Fruit fly (Drosophila melanogaster): Measurements from ENCODE around the gene CG10038.

dm6 chr3R:12386965-12387364 is 36.5 kb upstream of the CG10038 start, which contains the start of gene CG33098:
- TF ChIP-seq Snoo (tag; optimal IDR thresholded peaks at IDR 0.05) (no peak), CG10348 (GFP tag; IDR thresholded peaks at IDR 0.05) (no peak)
